Worm (Caenorhabditis elegans) whole organism, mixed stage, embryonic: ENCODE data around the gene cup-16.

ENCODE experiments used
- M03D4.4 ChIP-seq: sonication (generic microtip); optimal IDR thresholded peaks from 2 replicates; lab custom pipeline; 2017; ENCODE audit warnings: mild to moderate bottlenecking, missing genetic modification characterization, missing compliant biosample characterization
- nhr-237 ChIP-seq: fragments of 150-350 bp; optimal IDR thresholded peaks from 2 replicates; lab custom pipeline; 2014; ENCODE audit warnings: missing biosample characterization, missing genetic modification characterization
- pha-4 ChIP-seq: fragments of 150-350 bp; optimal IDR thresholded peaks from 2 replicates; lab custom pipeline; 2018; ENCODE audit warnings: missing biosample characterization, missing genetic modification reagents, missing genetic modification characterization
- snpc-4 ChIP-seq: fragments of 150-350 bp; optimal IDR thresholded peaks from 2 replicates; lab custom pipeline; 2014; ENCODE audit warnings: missing biosample characterization, missing genetic modification characterization
- unc-62 ChIP-seq: fragments of 150-350 bp; optimal IDR thresholded peaks from 2 replicates; lab custom pipeline; 2014; ENCODE audit warnings: missing biosample characterization, missing genetic modification reagents, missing genetic modification characterization

ce11 chrII:8749084-8749483 lies 42.1 kb downstream of the cup-16 start:
- TF ChIP-seq nhr-237 (tag; lab: Kevin White, UChicago) (no peak), M03D4.4 (tag; lab: Kevin White, UChicago) (no peak), pha-4 (tag; lab: Kevin White, UChicago) (no peak), unc-62 (GFP tag; lab: Kevin White, UChicago) (no peak), snpc-4 (tag; lab: Kevin White, UChicago) (no peak)
